Worm (Caenorhabditis elegans) whole organism, late embryonic: ENCODE data around the gene egas-2.

ENCODE experiments used
- C38D4.7 ChIP-seq: fragments of 200-800 bp; sonication (Bioruptor generic); optimal IDR thresholded peaks from 2 replicates; lab custom pipeline; 2018; ENCODE audit warnings: mild to moderate bottlenecking, missing genetic modification characterization, moderate library complexity, missing compliant biosample characterization
- ceh-18 ChIP-seq: sonication (generic microtip); optimal IDR thresholded peaks from 2 replicates; lab custom pipeline; 2016; ENCODE audit warnings: missing genetic modification characterization, missing compliant biosample characterization
- ceh-19 ChIP-seq: fragments of 200-800 bp; sonication (Bioruptor generic); optimal IDR thresholded peaks from 2 replicates; lab custom pipeline; 2018; ENCODE audit warnings: mild to moderate bottlenecking, missing genetic modification characterization, missing compliant biosample characterization
- ceh-2 ChIP-seq: sonication (generic microtip); optimal IDR thresholded peaks from 2 replicates; lab custom pipeline; 2016; ENCODE audit warnings: missing genotype, missing genetic modification characterization, missing compliant biosample characterization
- ceh-22 ChIP-seq: sonication (generic microtip); optimal IDR thresholded peaks from 2 replicates; lab custom pipeline; 2017; ENCODE audit warnings: missing biosample characterization, missing genetic modification characterization
- ceh-24 ChIP-seq: sonication (generic microtip); optimal IDR thresholded peaks from 2 replicates; lab custom pipeline; 2016; ENCODE audit warnings: mild to moderate bottlenecking, missing genetic modification characterization, missing compliant biosample characterization
- ceh-48 ChIP-seq: sonication (generic microtip); optimal IDR thresholded peaks from 2 replicates; lab custom pipeline; 2016; ENCODE audit warnings: missing genetic modification characterization, inconsistent platforms, missing compliant biosample characterization
- ceh-6 ChIP-seq: fragments of 200-800 bp; sonication (Bioruptor generic); optimal IDR thresholded peaks from 2 replicates; lab custom pipeline; 2018; ENCODE audit warnings: mild to moderate bottlenecking, missing genetic modification characterization, missing compliant biosample characterization
- dve-1 ChIP-seq: sonication (generic microtip); optimal IDR thresholded peaks from 2 replicates; lab custom pipeline; 2017; ENCODE audit warnings: antibody characterized with exemption, mild to moderate bottlenecking, missing genetic modification characterization, missing compliant biosample characterization
- elt-2 ChIP-seq: sonication (generic microtip); optimal IDR thresholded peaks from 2 replicates; lab custom pipeline; 2016; ENCODE audit warnings: missing genetic modification reagents, missing genetic modification characterization, missing compliant biosample characterization
- hlh-30 ChIP-seq: sonication (generic microtip); optimal IDR thresholded peaks from 2 replicates; lab custom pipeline; 2017; ENCODE audit warnings: antibody characterized with exemption, missing genetic modification characterization, missing compliant biosample characterization; ENCODE audit not compliant: insufficient read depth
- hlh-6 ChIP-seq: sonication (generic microtip); optimal IDR thresholded peaks from 2 replicates; lab custom pipeline; 2016; ENCODE audit warnings: missing genotype, missing genetic modification characterization, missing compliant biosample characterization
- lin-11 ChIP-seq: fragments of 200-800 bp; sonication (Bioruptor generic); optimal IDR thresholded peaks from 2 replicates; lab custom pipeline; 2018; ENCODE audit warnings: mild to moderate bottlenecking, missing genetic modification characterization, missing compliant biosample characterization
- madf-2 ChIP-seq: sonication (generic microtip); optimal IDR thresholded peaks from 2 replicates; lab custom pipeline; 2017; ENCODE audit warnings: missing genetic modification characterization, missing compliant biosample characterization
- nfya-1 ChIP-seq: sonication (generic microtip); optimal IDR thresholded peaks from 2 replicates; lab custom pipeline; 2017; ENCODE audit warnings: missing genetic modification characterization, mild to moderate bottlenecking, missing compliant biosample characterization, antibody characterized with exemption, moderate library complexity
- nhr-11 ChIP-seq: fragments of 150-350 bp; optimal IDR thresholded peaks from 2 replicates; lab custom pipeline; 2014; ENCODE audit warnings: missing biosample characterization, missing genetic modification characterization
- npax-4 ChIP-seq: sonication (generic microtip); optimal IDR thresholded peaks from 2 replicates; lab custom pipeline; 2016; ENCODE audit warnings: missing genetic modification characterization, missing compliant biosample characterization
- pax-1 ChIP-seq: fragments of 150-350 bp; optimal IDR thresholded peaks from 2 replicates; lab custom pipeline; 2014; ENCODE audit warnings: missing biosample characterization, missing genetic modification characterization
- pros-1 ChIP-seq: fragments of 150-350 bp; optimal IDR thresholded peaks from 2 replicates; lab custom pipeline; 2014; ENCODE audit warnings: missing biosample characterization, missing genetic modification reagents, missing genetic modification characterization
- ref-2 ChIP-seq: sonication (generic microtip); optimal IDR thresholded peaks from 2 replicates; lab custom pipeline; 2016; ENCODE audit warnings: missing genetic modification characterization, missing compliant biosample characterization
- sdc-2 ChIP-seq: sonication (generic microtip); optimal IDR thresholded peaks from 2 replicates; lab custom pipeline; 2016; ENCODE audit warnings: missing genotype, missing genetic modification characterization, missing compliant biosample characterization
- syd-9 ChIP-seq: sonication (generic microtip); optimal IDR thresholded peaks from 2 replicates; lab custom pipeline; 2016; ENCODE audit warnings: mild to moderate bottlenecking, missing genetic modification characterization, moderate library complexity, missing compliant biosample characterization
- tbx-7 ChIP-seq: sonication (generic microtip); optimal IDR thresholded peaks from 2 replicates; lab custom pipeline; 2016; ENCODE audit warnings: missing genotype, missing genetic modification characterization, missing compliant biosample characterization
- unc-42 ChIP-seq: sonication (generic microtip); optimal IDR thresholded peaks from 2 replicates; lab custom pipeline; 2016; ENCODE audit warnings: missing genotype, missing genetic modification characterization, missing compliant biosample characterization
- unc-86 ChIP-seq: sonication (generic microtip); optimal IDR thresholded peaks from 2 replicates; lab custom pipeline; 2016; ENCODE audit warnings: missing genetic modification characterization, missing compliant biosample characterization

Gene egas-2

DNA sequence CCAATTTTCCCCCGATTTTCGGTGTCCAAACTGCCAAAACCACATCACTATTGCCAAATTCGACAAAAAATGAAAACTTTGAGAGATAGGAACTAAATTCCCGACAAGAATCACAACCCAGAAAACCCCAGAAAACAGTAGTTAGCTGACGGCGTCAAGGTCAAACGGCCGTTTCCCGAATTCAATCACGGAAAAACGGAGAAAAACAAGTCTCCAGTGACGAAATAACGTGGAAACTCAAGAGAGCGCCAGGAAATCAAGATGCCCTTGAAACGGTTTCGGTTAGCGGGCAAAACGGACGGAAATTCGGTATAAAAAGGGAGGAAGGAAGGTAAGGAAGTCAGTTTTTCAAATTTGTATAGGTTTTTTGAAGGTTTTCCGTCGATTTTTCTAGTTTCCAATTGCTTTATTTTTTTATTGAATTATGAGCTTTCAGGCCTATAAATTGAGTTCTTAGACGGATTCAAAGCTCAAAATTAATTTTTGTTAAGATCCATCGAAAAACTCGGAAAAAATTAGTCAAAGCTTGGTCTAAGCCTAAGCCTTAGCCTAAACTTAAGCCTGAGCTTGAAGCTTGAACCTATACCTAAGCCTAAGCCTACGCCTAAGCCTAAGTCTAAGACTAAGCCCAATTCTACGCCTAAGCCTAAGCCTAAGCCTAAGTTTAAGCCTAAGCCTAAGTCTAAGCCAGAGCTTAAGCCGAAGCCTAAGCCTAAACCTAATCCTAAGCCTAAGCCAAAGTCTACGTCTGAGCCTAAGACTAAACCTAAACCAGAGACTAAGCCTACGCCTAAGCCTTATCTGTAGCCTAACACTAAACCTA, 12.4 kb upstream of the egas-2 start:
- no peak for TF ChIP-seq ceh-6
- peak; percentile 87 for TF ChIP-seq dve-1 (tag; lab: Kevin White, UChicago)
- no peak for TF ChIP-seq madf-2 (tag; lab: Kevin White, UChicago)
- no peak for TF ChIP-seq pax-1 (tag; lab: Kevin White, UChicago)
- TF ChIP-seq tbx-7 (tag; lab: Kevin White, UChicago) = no peak
- TF ChIP-seq ceh-19 (GFP tag; lab: Kevin White, UChicago) = no peak
- no peak for TF ChIP-seq elt-2 (tag; lab: Kevin White, UChicago)
- no peak for TF ChIP-seq npax-4

DNA sequence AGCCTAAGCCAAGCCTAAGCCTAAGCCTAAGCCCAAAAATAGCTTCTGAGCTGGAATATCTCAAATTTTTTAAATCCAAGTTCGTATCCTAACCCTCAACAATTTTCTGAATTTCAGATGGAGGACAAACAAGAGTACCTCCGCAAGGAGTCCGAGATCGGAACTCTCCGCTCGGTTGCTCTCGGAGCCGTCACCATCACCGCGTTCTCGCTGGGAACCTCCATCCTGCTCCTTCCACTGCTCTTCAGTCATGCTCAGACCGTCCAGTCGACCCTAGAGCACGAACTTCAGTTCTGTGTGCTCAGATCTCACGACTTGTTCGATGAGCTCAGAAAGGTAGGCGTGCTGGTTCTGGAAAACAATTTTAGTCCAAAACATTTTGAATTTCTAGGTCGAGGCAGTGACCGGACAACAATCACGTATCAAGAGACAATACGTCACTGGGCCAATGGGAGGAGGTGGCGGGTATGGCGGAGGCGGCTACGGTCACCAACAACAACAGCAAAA, 11.7 kb upstream of the egas-2 start, which contains the start of gene col-42:
col-42 (plus strand) TSS at position 118 of the 507 bp plus-strand sequence.
- TF ChIP-seq ceh-6 (no peak), dve-1 (tag; lab: Kevin White, UChicago) (no peak), ref-2 (tag; lab: Kevin White, UChicago) (no peak), hlh-30 (tag; lab: Kevin White, UChicago) (no peak), unc-86 (no peak), ceh-18 (tag; lab: Kevin White, UChicago) (no peak)

DNA sequence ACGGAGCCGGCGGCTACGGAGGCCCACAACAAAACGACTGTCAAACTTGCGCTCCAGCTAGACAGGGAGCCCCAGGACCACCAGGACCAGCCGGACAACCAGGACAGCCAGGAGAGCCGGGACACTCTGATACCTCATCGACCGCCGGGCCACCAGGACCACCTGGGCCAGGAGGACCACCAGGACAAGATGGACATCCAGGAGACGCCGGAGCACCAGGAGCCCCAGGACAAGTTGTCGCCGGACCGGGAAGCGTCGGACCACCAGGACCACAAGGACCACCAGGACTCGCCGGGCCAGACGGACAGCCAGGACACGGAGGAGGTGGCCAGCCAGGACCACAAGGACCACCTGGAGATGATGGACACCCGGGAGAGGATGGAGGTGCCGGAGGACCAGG, 11.1 kb upstream of the egas-2 start:
- TF ChIP-seq ceh-2 (tag; lab: Kevin White, UChicago) = peak; percentile 3
- TF ChIP-seq elt-2 (tag; lab: Kevin White, UChicago) = no peak

DNA sequence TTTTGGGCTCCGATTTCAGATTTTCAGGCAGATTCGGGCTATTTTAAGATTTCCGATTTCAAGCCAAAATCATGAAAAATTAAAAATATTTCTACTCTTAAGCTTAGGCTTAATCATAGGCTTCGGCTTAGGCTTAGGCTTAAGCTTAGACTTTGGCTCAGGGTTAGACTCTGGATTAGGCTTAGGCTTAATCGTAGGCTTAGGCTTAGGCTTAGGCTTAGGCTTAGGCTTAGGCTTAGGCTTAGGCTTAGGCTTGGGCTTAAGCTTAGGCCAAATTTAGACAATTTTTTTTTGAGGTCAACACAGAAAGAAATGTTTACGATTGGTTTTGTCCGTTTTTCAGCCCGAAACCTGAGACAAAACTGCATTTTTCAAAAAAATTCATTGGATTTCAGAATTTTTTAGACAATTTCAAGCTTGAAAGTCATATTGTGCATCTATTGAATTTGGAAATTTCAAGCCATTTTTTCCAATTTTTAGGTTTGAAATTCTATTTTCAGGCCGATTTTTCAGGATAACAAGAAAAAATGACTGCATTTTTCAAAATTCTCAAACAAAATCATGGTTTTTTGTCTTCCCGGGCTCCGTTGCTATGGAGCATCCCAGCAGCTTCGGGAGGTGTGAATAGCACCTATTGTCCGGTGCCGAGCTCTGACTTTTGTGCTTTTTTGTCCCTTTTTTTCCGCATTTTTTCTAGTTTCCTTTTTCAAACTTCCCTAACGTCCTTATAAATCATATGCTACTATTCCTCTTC, 10.4 kb upstream of the egas-2 start, which contains the start of gene egas-1:
egas-1 (plus strand) TSS at position 704 of the 754 bp plus-strand sequence.
- TF ChIP-seq dve-1 (tag; lab: Kevin White, UChicago) = peak; percentile 84
- TF ChIP-seq ceh-24 (tag; lab: Kevin White, UChicago) = no peak
- TF ChIP-seq, all 69 proteins: peak for 1

DNA sequence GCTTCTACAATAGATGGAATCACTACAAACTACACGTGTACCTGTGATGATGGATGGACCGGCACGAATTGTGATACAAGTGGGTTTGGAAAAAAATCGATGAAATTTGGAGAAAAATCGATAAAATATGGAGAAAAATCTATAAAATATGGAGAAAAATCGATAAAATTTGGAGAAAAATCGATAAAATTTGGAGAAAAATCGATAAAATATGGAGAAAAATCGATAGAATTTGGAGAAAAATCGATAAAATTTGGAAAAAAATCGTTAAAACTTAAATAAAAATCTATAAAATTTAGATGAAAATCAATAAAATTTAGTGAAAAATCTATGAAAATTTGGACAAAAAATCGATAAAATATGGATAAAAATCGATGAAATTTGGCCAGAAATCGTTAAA, 5.9 kb upstream of the egas-2 start:
- peak; percentile 12 for TF ChIP-seq ceh-48 (tag; lab: Kevin White, UChicago)
- no peak for TF ChIP-seq ceh-6
- TF ChIP-seq C38D4.7 (GFP tag; lab: Kevin White, UChicago) = no peak
- TF ChIP-seq, all 69 proteins: peak for 1

DNA sequence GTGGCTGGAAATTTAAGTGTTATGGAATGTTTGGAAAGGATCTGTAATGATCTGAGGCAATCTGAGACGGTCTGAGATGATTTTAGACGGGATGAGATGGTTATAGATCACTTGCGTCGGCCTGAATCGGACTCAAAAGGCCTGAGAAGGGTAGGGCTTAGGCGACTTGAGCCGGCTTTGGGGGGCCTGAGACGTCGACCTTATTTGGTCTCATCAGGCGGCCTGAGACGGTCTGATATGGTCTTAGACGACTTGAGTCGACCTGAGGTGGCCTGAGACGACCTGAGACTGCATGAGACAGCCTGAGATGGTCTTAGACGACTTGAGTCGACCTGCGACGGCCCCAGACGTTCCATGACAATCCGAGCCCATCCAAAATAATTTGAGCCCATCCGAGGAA, 6.2 kb downstream of the egas-2 start:
- TF ChIP-seq unc-86 (no peak), nfya-1 (tag; lab: Kevin White, UChicago) (no peak), lin-11 (tag; lab: Kevin White, UChicago) (no peak), sdc-2 (no peak), syd-9 (no peak), unc-42 (tag; lab: Kevin White, UChicago) (no peak), ceh-24 (tag; lab: Kevin White, UChicago) (no peak), ceh-22 (tag; lab: Kevin White, UChicago) (no peak), pros-1 (no peak), ceh-19 (GFP tag; lab: Kevin White, UChicago) (no peak), nhr-11 (no peak), hlh-6 (tag; lab: Kevin White, UChicago) (no peak)

DNA sequence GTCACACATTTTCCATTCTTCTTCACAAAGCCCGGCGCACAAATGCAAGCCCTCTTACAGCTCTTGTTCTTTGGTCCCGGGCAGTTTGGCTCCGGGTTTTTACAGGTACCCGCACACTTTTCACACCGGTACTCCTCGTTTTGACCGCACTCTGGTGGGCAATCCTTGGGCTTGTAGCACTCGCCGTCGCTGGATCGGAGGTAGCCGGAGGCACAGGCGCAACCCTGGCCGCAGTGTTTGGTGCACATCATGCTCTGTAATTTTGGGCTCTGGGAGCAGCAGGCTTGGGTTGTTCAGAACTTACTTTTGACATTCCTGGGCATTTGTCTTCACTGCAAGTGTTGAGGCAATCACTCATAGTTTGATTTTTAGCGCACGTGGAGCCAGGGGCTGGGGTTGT, 7.2 kb downstream of the egas-2 start:
- TF ChIP-seq hlh-6 (tag; lab: Kevin White, UChicago) = no peak
